Fruit fly (Drosophila melanogaster) whole organism, embryonic: ENCODE results near the gene Sfp70A4.

ENCODE experiments used
- Bdp1 ChIP-seq: fragments of 200-800 bp; sonication (Bioruptor generic); optimal IDR thresholded peaks from 3 replicates; lab custom pipeline; 2016; ENCODE audit warnings: missing biosample characterization, missing genetic modification characterization
- Blimp-1 ChIP-seq: fragments of 200-800 bp; sonication (Bioruptor generic); optimal IDR thresholded peaks from 3 replicates; lab custom pipeline; 2018; ENCODE audit warnings: missing biosample characterization, missing genetic modification characterization, mild to moderate bottlenecking, moderate library complexity, missing genetic modification reagents
- CG12769 ChIP-seq: fragments of 200-800 bp; sonication (Bioruptor generic); optimal IDR thresholded peaks from 2 replicates; lab custom pipeline; 2019; ENCODE audit warnings: missing biosample characterization, mild to moderate bottlenecking, missing genetic modification characterization, moderate library complexity
- CG13123 ChIP-seq: fragments of 200-800 bp; sonication (Bioruptor generic); optimal IDR thresholded peaks from 2 replicates; lab custom pipeline; 2016; ENCODE audit warnings: missing biosample characterization, missing genetic modification characterization
- CG14860 ChIP-seq: fragments of 200-800 bp; sonication (Bioruptor generic); IDR thresholded peaks from 3 replicates; pipeline ENCODE4 v1.3.6; 2022; ENCODE audit warnings: missing biosample characterization, missing genetic modification characterization; ENCODE audit not compliant: partially characterized antibody
- CG1603 ChIP-seq: fragments of 200-800 bp; sonication (Bioruptor generic); optimal IDR thresholded peaks from 2 replicates; lab custom pipeline; 2019; ENCODE audit warnings: missing biosample characterization, mild to moderate bottlenecking, missing genetic modification characterization, moderate library complexity
- CG16779 ChIP-seq: fragments of 200-800 bp; sonication (Bioruptor generic); IDR thresholded peaks from 2 replicates; pipeline ENCODE4 v1.3.6; 2022; ENCODE audit warnings: missing biosample characterization, missing genetic modification characterization
- CG16813 ChIP-seq: fragments of 200-800 bp; sonication (Bioruptor generic); IDR thresholded peaks from 3 replicates; pipeline ENCODE4 v1.3.6; 2022; ENCODE audit warnings: missing biosample characterization, missing genetic modification characterization; ENCODE audit not compliant: partially characterized antibody
- CG2202 ChIP-seq: fragments of 200-800 bp; sonication (Bioruptor generic); optimal IDR thresholded peaks from 2 replicates; lab custom pipeline; 2018; ENCODE audit warnings: missing biosample characterization, mild to moderate bottlenecking, missing genetic modification characterization
- CG2712 ChIP-seq: fragments of 200-800 bp; optimal IDR thresholded peaks from 3 replicates; lab custom pipeline; 2019; ENCODE audit warnings: missing biosample characterization, mild to moderate bottlenecking, missing genetic modification characterization, moderate library complexity
- CG32772 ChIP-seq: fragments of 200-800 bp; sonication (Bioruptor generic); IDR thresholded peaks from 2 replicates; pipeline ENCODE4 v1.3.6; 2022; ENCODE audit warnings: missing biosample characterization, missing genetic modification characterization
- CG6791 ChIP-seq: fragments of 200-800 bp; sonication (Bioruptor generic); IDR thresholded peaks from 3 replicates; pipeline ENCODE4 v1.3.6; 2022; ENCODE audit warnings: missing biosample characterization, missing genetic modification characterization; ENCODE audit not compliant: partially characterized antibody
- CG7357 ChIP-seq: fragments of 200-800 bp; sonication (Bioruptor generic); IDR thresholded peaks from 3 replicates; pipeline ENCODE4 v1.3.6; 2022; ENCODE audit warnings: missing biosample characterization, missing genetic modification characterization
- Drgx ChIP-seq: fragments of 200-800 bp; sonication (Bioruptor generic); IDR thresholded peaks from 2 replicates; pipeline ENCODE4 v1.3.6; 2022; ENCODE audit warnings: missing biosample characterization, missing genetic modification characterization
- Gug ChIP-seq: fragments of 200-800 bp; sonication (Bioruptor generic); IDR thresholded peaks from 4 replicates; pipeline ENCODE4 v1.3.6; 2022; ENCODE audit warnings: missing biosample characterization, missing genetic modification characterization
- Hey ChIP-seq: fragments of 200-800 bp; sonication (Bioruptor generic); optimal IDR thresholded peaks from 3 replicates; lab custom pipeline; 2018; ENCODE audit warnings: missing biosample characterization, mild to moderate bottlenecking, missing genetic modification characterization
- HmgD ChIP-seq: fragments of 200-800 bp; sonication (Bioruptor generic); optimal IDR thresholded peaks from 3 replicates; lab custom pipeline; 2016; ENCODE audit warnings: missing biosample characterization, missing genetic modification characterization
- Hr78 ChIP-seq, 2 experiments: fragments of 200-800 bp in 1 of 2; fragments of >200 bp in 1 of 2; sonication (Bioruptor generic) in 1 of 2; optimal IDR thresholded peaks; 2 replicates each; lab custom pipeline; 2017 to 2019; ENCODE audit warnings: missing biosample characterization in 2 of 2, missing genetic modification characterization in 2 of 2, mild to moderate bottlenecking in 1 of 2, moderate library complexity in 1 of 2
- NC2β ChIP-seq: fragments of 200-800 bp; sonication (Bioruptor generic); optimal IDR thresholded peaks from 2 replicates; lab custom pipeline; 2016; ENCODE audit warnings: missing biosample characterization, missing genetic modification characterization
- Opbp ChIP-seq: fragments of 200-800 bp; sonication (Bioruptor generic); IDR thresholded peaks from 3 replicates; pipeline ENCODE4 v1.3.6; 2022; ENCODE audit warnings: missing biosample characterization, missing genetic modification characterization; ENCODE audit not compliant: partially characterized antibody
- Ravus ChIP-seq: fragments of 200-800 bp; sonication (Bioruptor generic); IDR thresholded peaks from 2 replicates; pipeline ENCODE4 v1.3.6; 2022; ENCODE audit warnings: missing biosample characterization, missing genetic modification characterization
- Scr ChIP-seq: fragments of 200-800 bp; sonication (Bioruptor generic); IDR thresholded peaks from 2 replicates; pipeline ENCODE4 v1.3.6; 2022; ENCODE audit warnings: missing biosample characterization, missing genetic modification characterization; ENCODE audit not compliant: partially characterized antibody
- Trl ChIP-seq, 3 experiments: fragments of >200 bp in 2 of 3; fragments of 200-800 bp in 1 of 3; sonication (Bioruptor generic) in 1 of 3; optimal IDR thresholded peaks; 2 replicates in 1 of 3; 3 replicates in 2 of 3; lab custom pipeline; 2016 to 2017; ENCODE audit warnings: missing biosample characterization in 1 of 3, missing genetic modification characterization in 1 of 3
- abd-A ChIP-seq: fragments of 200-800 bp; sonication (Bioruptor generic); optimal IDR thresholded peaks from 3 replicates; lab custom pipeline; 2019; ENCODE audit warnings: missing biosample characterization, mild to moderate bottlenecking, missing genetic modification characterization, moderate library complexity
- amos ChIP-seq: fragments of 200-800 bp; sonication (Bioruptor generic); IDR thresholded peaks from 2 replicates; pipeline ENCODE4 v1.3.6; 2022; ENCODE audit warnings: missing biosample characterization, missing genetic modification characterization; ENCODE audit not compliant: partially characterized antibody
- ash1 ChIP-seq: fragments of 200-800 bp; sonication (Bioruptor generic); optimal IDR thresholded peaks from 2 replicates; lab custom pipeline; 2018; ENCODE audit warnings: missing biosample characterization, mild to moderate bottlenecking, missing genetic modification characterization
- cas ChIP-seq: fragments of 200-800 bp; sonication (Bioruptor generic); IDR thresholded peaks from 2 replicates; pipeline ENCODE4 v1.3.6; 2022; ENCODE audit warnings: missing biosample characterization, missing genetic modification characterization
- chinmo ChIP-seq: fragments of 200-800 bp; sonication (Bioruptor generic); IDR thresholded peaks from 4 replicates; pipeline ENCODE4 v1.3.6; 2022; ENCODE audit warnings: missing biosample characterization, missing genetic modification characterization; ENCODE audit not compliant: partially characterized antibody
- corto ChIP-seq: fragments of 200-800 bp; sonication (Bioruptor generic); optimal IDR thresholded peaks from 2 replicates; lab custom pipeline; 2016; ENCODE audit warnings: missing biosample characterization, mild to moderate bottlenecking, missing genetic modification characterization, moderate library complexity
- eve ChIP-seq, 2 experiments: fragments of >200 bp; optimal IDR thresholded peaks; 2 replicates each; lab custom pipeline; 2017; ENCODE audit warnings: missing biosample characterization in 2 of 2, missing genetic modification characterization in 2 of 2
- eyg ChIP-seq: fragments of 200-800 bp; sonication (Bioruptor generic); optimal IDR thresholded peaks from 3 replicates; lab custom pipeline; 2016; ENCODE audit warnings: missing biosample characterization, missing genetic modification characterization
- lov ChIP-seq, 2 experiments: fragments of 200-800 bp in 1 of 2; fragments of >200 bp in 1 of 2; sonication (Bioruptor generic) in 1 of 2; IDR thresholded peaks in 1 of 2; optimal IDR thresholded peaks in 1 of 2; 2 replicates in 1 of 2; 3 replicates in 1 of 2; pipeline versions ENCODE4 v1.3.6 to Lab custom; 2017 to 2022; ENCODE audit warnings: missing biosample characterization in 1 of 2, missing genetic modification characterization in 1 of 2
- nmo ChIP-seq: fragments of 200-800 bp; sonication (Bioruptor generic); optimal IDR thresholded peaks from 2 replicates; lab custom pipeline; 2018; ENCODE audit warnings: missing biosample characterization, mild to moderate bottlenecking, missing genetic modification characterization, moderate library complexity
- oc ChIP-seq: fragments of 200-800 bp; sonication (Bioruptor generic); optimal IDR thresholded peaks from 2 replicates; lab custom pipeline; 2018; ENCODE audit warnings: missing biosample characterization, mild to moderate bottlenecking, missing genetic modification characterization, moderate library complexity
- odd ChIP-seq: fragments of 200-800 bp; sonication (Bioruptor generic); optimal IDR thresholded peaks from 2 replicates; lab custom pipeline; 2017; ENCODE audit warnings: missing biosample characterization, mild to moderate bottlenecking, missing genetic modification characterization
- p53 ChIP-seq: fragments of 200-800 bp; sonication (Bioruptor generic); optimal IDR thresholded peaks from 2 replicates; lab custom pipeline; 2016; ENCODE audit warnings: missing biosample characterization, missing genetic modification characterization
- pho ChIP-seq: fragments of 200-800 bp; sonication (Bioruptor generic); optimal IDR thresholded peaks from 2 replicates; lab custom pipeline; 2016; ENCODE audit warnings: missing biosample characterization, missing genetic modification characterization
- pita ChIP-seq: fragments of 200-800 bp; sonication (Bioruptor generic); optimal IDR thresholded peaks from 2 replicates; lab custom pipeline; 2017; ENCODE audit warnings: missing biosample characterization, mild to moderate bottlenecking, missing genetic modification characterization
- sd ChIP-seq: fragments of 200-800 bp; sonication (Bioruptor generic); optimal IDR thresholded peaks from 3 replicates; lab custom pipeline; 2018; ENCODE audit warnings: missing biosample characterization, mild to moderate bottlenecking, missing genetic modification characterization, moderate library complexity
- sqz ChIP-seq: fragments of 200-800 bp; sonication (Bioruptor generic); optimal IDR thresholded peaks from 3 replicates; lab custom pipeline; 2018; ENCODE audit warnings: missing biosample characterization, mild to moderate bottlenecking, missing genetic modification characterization
- sr ChIP-seq: fragments of 200-800 bp; sonication (Bioruptor generic); IDR thresholded peaks from 3 replicates; pipeline ENCODE4 v1.3.6; 2022; ENCODE audit warnings: missing biosample characterization, missing genetic modification characterization
- tio ChIP-seq: fragments of 200-800 bp; sonication (Bioruptor generic); optimal IDR thresholded peaks from 2 replicates; lab custom pipeline; 2017; ENCODE audit warnings: missing biosample characterization, missing genetic modification characterization, inconsistent platforms
- tna ChIP-seq: fragments of 200-800 bp; sonication (Bioruptor generic); IDR thresholded peaks from 2 replicates; pipeline ENCODE4 v1.3.6; 2022; ENCODE audit warnings: missing biosample characterization, missing genetic modification characterization; ENCODE audit not compliant: partially characterized antibody
- zf30C ChIP-seq: fragments of 200-800 bp; sonication (Bioruptor generic); optimal IDR thresholded peaks from 3 replicates; lab custom pipeline; 2018; ENCODE audit warnings: missing biosample characterization, mild to moderate bottlenecking, missing genetic modification characterization
- zfh1 ChIP-seq: fragments of 200-800 bp; sonication (Bioruptor generic); IDR thresholded peaks from 3 replicates; pipeline ENCODE4 v1.3.6; 2022; ENCODE audit warnings: missing biosample characterization, missing genetic modification characterization

The Sfp70A4 gene

dm6 chr3L:13251786-13252185 is 44.9 kb downstream of the Sfp70A4 start:
- 0 out of 4 replicates have a peak, but pooled peaks have one; percentile 7 for TF ChIP-seq chinmo (GFP tag; lab: Robert Waterston, UW)
- TF ChIP-seq Drgx (GFP tag; lab: Robert Waterston, UW) = 0 out of 2 replicates have a peak, but pooled peaks have one; percentile 5
- TF ChIP-seq lov (optimal IDR thresholded peaks at IDR 0.05; lab: Kevin White, UChicago) = no peak
- TF ChIP-seq lov (GFP tag; IDR thresholded peaks at IDR 0.05; lab: Robert Waterston, UW) = no peak
- peak; percentile 33 for TF ChIP-seq sqz
- peak; percentile 20; the same call in 1 of the 2 replicates for TF ChIP-seq CG32772 (GFP tag; lab: Robert Waterston, UW)
- no peak for TF ChIP-seq CG16779 (GFP tag; lab: Robert Waterston, UW)
- TF ChIP-seq eve (GFP tag; optimal IDR thresholded peaks at IDR 0.05; lab: Kevin White, UChicago) = no peak
- TF ChIP-seq HmgD (GFP tag; lab: Kevin White, UChicago) = no peak
- no peak for TF ChIP-seq Trl (optimal IDR thresholded peaks at IDR 0.05; lab: Kevin White, UChicago)
- no peak for TF ChIP-seq Trl (GFP tag; optimal IDR thresholded peaks at IDR 0.05; lab: Kevin White, UChicago)
- no peak for TF ChIP-seq odd (GFP tag; lab: Kevin White, UChicago)
- no peak for TF ChIP-seq CG2712 (tag; lab: Kevin White, UChicago)
- TF ChIP-seq tna (GFP tag; lab: Robert Waterston, UW) = 0 out of 2 replicates have a peak, but pooled peaks have one; percentile 25
- no peak for TF ChIP-seq CG1603 (tag; lab: Kevin White, UChicago)
- TF ChIP-seq Hey = no peak

- TF ChIP-seq sr (GFP tag; lab: Robert Waterston, UW) (peak; percentile 62; the same call in 2 of the 3 replicates), sd (tag; lab: Kevin White, UChicago) (peak; percentile 31), eyg (GFP tag; lab: Kevin White, UChicago) (no peak), oc (tag; lab: Kevin White, UChicago) (peak; percentile 18), Blimp-1 (GFP tag; lab: Kevin White, UChicago) (peak; percentile 94), abd-A (tag; lab: Kevin White, UChicago) (peak; percentile 16), corto (GFP tag; lab: Kevin White, UChicago) (no peak), CG13123 (no peak), CG12769 (tag; lab: Kevin White, UChicago) (peak; percentile 39), Hr78 (GFP tag; optimal IDR thresholded peaks at IDR 0.05; lab: Kevin White, UChicago) (no peak)
Observed at dm6 chr3L:13250071-13250470, 46.6 kb downstream of the Sfp70A4 start.

- TF ChIP-seq p53 (no peak), Ravus (GFP tag; lab: Robert Waterston, UW) (no peak), pita (GFP tag; lab: Kevin White, UChicago) (no peak), CG2202 (tag; lab: Kevin White, UChicago) (no peak), amos (peak; percentile 71; the same call in 1 of the 2 replicates), Opbp (GFP tag; lab: Robert Waterston, UW) (peak; percentile 32; the same call in 1 of the 3 replicates), Hey (no peak), CG16813 (GFP tag; lab: Robert Waterston, UW) (peak; percentile 58), Scr (GFP tag; lab: Robert Waterston, UW) (peak; percentile 40), ash1 (GFP tag; lab: Kevin White, UChicago) (no peak), zf30C (GFP tag; lab: Kevin White, UChicago) (no peak), CG6791 (GFP tag; lab: Robert Waterston, UW) (peak; percentile 64; the same call in 1 of the 3 replicates), nmo (GFP tag; lab: Kevin White, UChicago) (no peak), cas (GFP tag; lab: Robert Waterston, UW) (no peak), eve (GFP tag; optimal IDR thresholded peaks at IDR 0.05; lab: Kevin White, UChicago) (peak in 1 of 2 experiments; percentile 7), chinmo (GFP tag; lab: Robert Waterston, UW) (no peak), NC2β (GFP tag; lab: Kevin White, UChicago) (no peak), CG7357 (no peak), pho (GFP tag; lab: Kevin White, UChicago) (no peak), tio (no peak), Gug (no peak), zfh1 (GFP tag; lab: Robert Waterston, UW) (no peak), CG14860 (GFP tag; lab: Robert Waterston, UW) (0 out of 3 replicates have a peak, but pooled peaks have one; percentile 24), Bdp1 (GFP tag; lab: Kevin White, UChicago) (peak; percentile 92)
Observed at dm6 chr3L:13249374-13249773, 47.3 kb downstream of the Sfp70A4 start.
